Fruit fly (Drosophila melanogaster) whole organism, adult: ENCODE measurements around the gene CG32199.

Experiments used
- CG11617 ChIP-seq: fragments of 200-800 bp; sonication (Bioruptor generic); optimal IDR thresholded peaks from 2 replicates; lab custom pipeline; 2017; ENCODE audit warnings: mild to moderate bottlenecking, missing biosample characterization, missing genetic modification reagents, missing genetic modification characterization
- CG12768 ChIP-seq: fragments of 200-800 bp; sonication (Bioruptor generic); optimal IDR thresholded peaks from 2 replicates; lab custom pipeline; 2017; ENCODE audit warnings: missing biosample characterization, missing genetic modification characterization, mild to moderate bottlenecking, moderate library complexity, missing genetic modification reagents
- CG14711 ChIP-seq: fragments of 200-800 bp; sonication (Bioruptor generic); optimal IDR thresholded peaks from 2 replicates; lab custom pipeline; 2018; ENCODE audit warnings: missing biosample characterization, mild to moderate bottlenecking, missing genetic modification characterization, moderate library complexity
- CG1620 ChIP-seq: fragments of 200-800 bp; sonication (Bioruptor generic); optimal IDR thresholded peaks from 2 replicates; lab custom pipeline; 2016; ENCODE audit warnings: missing biosample characterization, missing genetic modification characterization
- CG33017 ChIP-seq: fragments of 200-800 bp; sonication (Bioruptor generic); optimal IDR thresholded peaks from 2 replicates; lab custom pipeline; 2018; ENCODE audit warnings: missing biosample characterization, mild to moderate bottlenecking, missing genetic modification characterization, moderate library complexity
- CG5204 ChIP-seq: fragments of 200-800 bp; sonication (Bioruptor generic); optimal IDR thresholded peaks from 2 replicates; lab custom pipeline; 2016; ENCODE audit warnings: missing biosample characterization, missing genetic modification characterization
- CG7045 ChIP-seq: fragments of 200-800 bp; sonication (Bioruptor generic); optimal IDR thresholded peaks from 2 replicates; lab custom pipeline; 2017; ENCODE audit warnings: missing biosample characterization, mild to moderate bottlenecking, missing genetic modification characterization
- CG7101 ChIP-seq: fragments of 200-800 bp; sonication (Bioruptor generic); optimal IDR thresholded peaks from 2 replicates; lab custom pipeline; 2018; ENCODE audit warnings: missing biosample characterization, mild to moderate bottlenecking, missing genetic modification characterization, moderate library complexity
- Clk ChIP-seq: fragments of 200-800 bp; sonication (Bioruptor generic); optimal IDR thresholded peaks from 2 replicates; lab custom pipeline; 2017; ENCODE audit warnings: missing biosample characterization, missing genetic modification characterization
- Crg-1 ChIP-seq: fragments of 200-800 bp; sonication (Bioruptor generic); optimal IDR thresholded peaks from 2 replicates; lab custom pipeline; 2016; ENCODE audit warnings: missing biosample characterization, missing genetic modification characterization
- Hr96 ChIP-seq: fragments of 200-800 bp; sonication (Bioruptor generic); optimal IDR thresholded peaks from 2 replicates; lab custom pipeline; 2016; ENCODE audit warnings: missing biosample characterization, missing genetic modification characterization
- Mnt ChIP-seq: fragments of 200-800 bp; sonication (Bioruptor generic); optimal IDR thresholded peaks from 2 replicates; lab custom pipeline; 2016; ENCODE audit warnings: missing biosample characterization, mild to moderate bottlenecking, missing genetic modification characterization
- bab1 ChIP-seq: fragments of 200-800 bp; sonication (Bioruptor generic); optimal IDR thresholded peaks from 3 replicates; lab custom pipeline; 2019; ENCODE audit warnings: missing biosample characterization, mild to moderate bottlenecking, missing genetic modification characterization, moderate library complexity
- cic ChIP-seq: fragments of 200-800 bp; sonication (Bioruptor generic); optimal IDR thresholded peaks from 2 replicates; lab custom pipeline; 2017; ENCODE audit warnings: missing biosample characterization, mild to moderate bottlenecking, missing genetic modification characterization, moderate library complexity
- cnc ChIP-seq, 2 experiments: fragments of >200 bp; optimal IDR thresholded peaks; 2 replicates each; lab custom pipeline; 2017
- kay ChIP-seq: fragments of 200-800 bp; sonication (Bioruptor generic); peaks from one replicate; lab custom pipeline; 2016; ENCODE audit warnings: missing biosample characterization, missing genetic modification characterization, borderline replicate concordance
- ovo ChIP-seq: fragments of 200-800 bp; sonication (Bioruptor generic); optimal IDR thresholded peaks from 2 replicates; lab custom pipeline; 2016; ENCODE audit warnings: missing biosample characterization, missing genetic modification characterization
- pad ChIP-seq: fragments of 200-800 bp; sonication (Bioruptor generic); optimal IDR thresholded peaks from 3 replicates; lab custom pipeline; 2017; ENCODE audit warnings: missing biosample characterization, missing genetic modification characterization, mild to moderate bottlenecking, moderate library complexity, missing genetic modification reagents
- tj ChIP-seq: fragments of 200-800 bp; sonication (Bioruptor generic); optimal IDR thresholded peaks from 3 replicates; lab custom pipeline; 2017; ENCODE audit warnings: missing biosample characterization, mild to moderate bottlenecking, missing genetic modification characterization, moderate library complexity
- toe ChIP-seq: fragments of 200-800 bp; sonication (Bioruptor generic); optimal IDR thresholded peaks from 2 replicates; lab custom pipeline; 2016; ENCODE audit warnings: missing biosample characterization, missing genetic modification characterization

The CG32199 gene

DNA sequence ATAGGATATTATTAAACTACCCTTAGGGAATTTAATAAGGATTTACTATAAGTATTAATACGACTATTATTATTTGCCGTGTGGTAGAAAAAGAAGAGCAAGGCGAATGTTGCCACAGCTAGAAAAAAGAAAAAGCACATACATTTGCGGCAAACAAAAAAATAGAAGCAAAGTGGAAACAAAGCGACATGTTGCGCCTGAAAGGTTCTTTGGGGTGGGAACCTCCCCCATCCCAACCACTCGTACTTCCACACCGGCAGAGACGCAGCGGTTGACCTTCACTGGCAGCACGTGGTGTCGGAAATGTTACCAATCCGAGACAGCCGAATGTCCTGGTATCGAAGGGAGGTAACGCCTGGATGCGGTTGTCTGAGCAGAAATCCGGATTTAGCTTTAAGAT is 25.6 kb downstream of the CG32199 start:
- TF ChIP-seq tj (GFP tag; lab: Kevin White, UChicago): no peak
- TF ChIP-seq CG14711 (tag; lab: Kevin White, UChicago): no peak
- no peak for TF ChIP-seq Mnt (GFP tag; lab: Kevin White, UChicago)
- TF ChIP-seq CG33017 (tag; lab: Kevin White, UChicago): no peak
- no peak for TF ChIP-seq ovo (GFP tag; lab: Kevin White, UChicago)
- no peak for TF ChIP-seq CG12768 (GFP tag; lab: Kevin White, UChicago)
- no peak for TF ChIP-seq CG1620 (GFP tag; lab: Kevin White, UChicago)
- no peak for TF ChIP-seq CG11617 (GFP tag; lab: Kevin White, UChicago)
- no peak for TF ChIP-seq CG7101 (tag; lab: Kevin White, UChicago)
- TF ChIP-seq cic (GFP tag; lab: Kevin White, UChicago): no peak
- TF ChIP-seq kay (GFP tag; lab: Kevin White, UChicago): no peak
- TF ChIP-seq cnc (optimal IDR thresholded peaks at IDR 0.05; lab: Kevin White, UChicago): no peak

DNA sequence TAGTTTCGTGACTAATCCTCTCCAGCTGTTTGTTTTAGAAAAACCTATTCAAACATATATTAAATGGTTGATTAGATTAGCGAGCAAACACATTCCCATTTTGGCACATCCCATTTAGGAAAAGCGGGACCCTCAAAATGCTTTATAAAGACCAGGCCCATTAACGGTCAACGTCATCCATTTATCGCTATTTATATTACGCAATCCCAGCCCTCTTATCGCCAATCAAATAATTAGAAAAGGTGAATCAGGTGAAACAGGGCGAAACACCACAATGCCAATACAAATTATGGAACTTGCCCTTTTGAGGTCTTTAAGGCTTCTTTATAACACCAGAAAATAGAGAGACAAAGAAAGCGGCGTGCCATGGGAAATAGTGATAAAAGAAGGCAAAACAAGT is 26.3 kb downstream of the CG32199 start:
- TF ChIP-seq ovo (GFP tag; lab: Kevin White, UChicago) (no peak), Clk (no peak), CG14711 (tag; lab: Kevin White, UChicago) (no peak), pad (GFP tag; lab: Kevin White, UChicago) (no peak), CG7045 (GFP tag; lab: Kevin White, UChicago) (no peak), Crg-1 (GFP tag; lab: Kevin White, UChicago) (no peak), cic (GFP tag; lab: Kevin White, UChicago) (no peak), CG33017 (tag; lab: Kevin White, UChicago) (peak; percentile 30), Mnt (GFP tag; lab: Kevin White, UChicago) (peak; percentile 9), CG11617 (GFP tag; lab: Kevin White, UChicago) (no peak), Hr96 (GFP tag; lab: Kevin White, UChicago) (no peak), toe (GFP tag; lab: Kevin White, UChicago) (no peak)

DNA sequence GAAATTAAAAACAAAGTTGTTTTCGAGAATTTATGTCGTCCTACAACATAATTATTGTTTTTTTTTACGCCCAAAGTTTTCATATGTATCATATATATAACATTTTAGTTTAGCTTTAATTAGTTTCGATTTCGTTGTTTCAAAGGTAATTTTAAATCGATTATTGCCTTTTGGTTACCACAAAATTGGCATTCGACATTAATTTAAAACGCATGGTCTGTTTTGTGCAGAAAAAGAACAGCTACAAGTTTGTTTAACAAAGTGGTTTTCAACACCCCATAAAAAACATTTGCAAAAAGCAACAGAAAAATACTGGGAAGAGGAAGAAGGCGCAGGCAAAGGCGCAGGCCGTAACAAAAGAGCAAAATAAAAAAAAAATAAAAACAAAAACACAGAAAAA is 26.8 kb downstream of the CG32199 start:
- TF ChIP-seq bab1 (GFP tag; lab: Kevin White, UChicago): no peak
- no peak for TF ChIP-seq toe (GFP tag; lab: Kevin White, UChicago)
- TF ChIP-seq Mnt (GFP tag; lab: Kevin White, UChicago): no peak
- TF ChIP-seq kay (GFP tag; lab: Kevin White, UChicago): no peak
- no peak for TF ChIP-seq CG7101 (tag; lab: Kevin White, UChicago)
- no peak for TF ChIP-seq CG11617 (GFP tag; lab: Kevin White, UChicago)
- no peak for TF ChIP-seq cnc (optimal IDR thresholded peaks at IDR 0.05; lab: Kevin White, UChicago)
- TF ChIP-seq Crg-1 (GFP tag; lab: Kevin White, UChicago): no peak
- TF ChIP-seq Hr96 (GFP tag; lab: Kevin White, UChicago): no peak
- TF ChIP-seq CG1620 (GFP tag; lab: Kevin White, UChicago): no peak
- no peak for TF ChIP-seq CG7045 (GFP tag; lab: Kevin White, UChicago)
- TF ChIP-seq CG5204 (GFP tag; lab: Kevin White, UChicago): no peak
- TF ChIP-seq cic (GFP tag; lab: Kevin White, UChicago): no peak
- TF ChIP-seq pad (GFP tag; lab: Kevin White, UChicago): no peak
- no peak for TF ChIP-seq CG12768 (GFP tag; lab: Kevin White, UChicago)

DNA sequence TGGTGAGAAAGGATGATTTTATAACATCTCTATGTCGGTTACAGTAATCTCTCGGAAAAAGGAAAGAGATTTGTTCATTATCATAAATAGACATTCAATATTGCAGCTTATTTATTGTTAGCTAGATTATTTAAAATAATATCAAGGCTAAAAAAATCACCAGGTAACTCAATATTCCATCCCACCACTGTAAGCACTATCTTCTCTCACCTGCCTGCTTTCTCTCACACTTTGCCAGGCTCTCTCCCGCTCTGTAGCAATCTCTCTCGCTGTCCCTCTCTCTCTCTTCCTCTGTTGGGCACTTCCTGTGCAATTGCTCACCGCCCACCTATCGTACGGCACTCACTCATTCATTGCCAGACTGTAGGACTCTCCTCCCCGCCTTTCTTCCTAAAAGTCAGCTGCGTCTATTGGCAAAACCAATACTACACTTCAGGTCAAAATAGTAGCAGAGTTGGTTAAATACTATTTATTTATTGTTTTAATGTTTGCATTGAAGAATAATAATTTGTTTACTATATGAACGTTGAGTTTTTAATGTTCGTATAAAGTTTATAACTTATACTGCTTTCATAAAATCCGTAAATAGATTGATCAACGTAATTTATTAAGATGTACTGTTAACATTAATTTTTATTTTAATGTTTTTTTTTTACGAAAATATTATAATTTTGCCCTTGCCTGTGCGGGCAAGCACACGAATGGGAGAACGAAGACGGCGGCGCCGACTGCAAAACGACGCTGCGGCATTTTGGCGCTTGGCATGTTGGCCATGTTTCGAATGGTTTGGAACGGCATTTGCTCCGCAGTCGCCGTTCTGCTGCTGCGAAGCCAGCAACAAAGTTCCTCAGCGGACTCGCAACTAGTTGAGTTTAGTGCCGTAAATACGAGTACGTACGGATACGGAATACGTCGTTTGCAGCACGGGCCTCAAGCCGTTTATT is 29.2 kb downstream of the CG32199 start:
- TF ChIP-seq cnc (optimal IDR thresholded peaks at IDR 0.05; lab: Kevin White, UChicago): no peak
- TF ChIP-seq Hr96 (GFP tag; lab: Kevin White, UChicago): peak; percentile 96
- peak; percentile 87 for TF ChIP-seq Crg-1 (GFP tag; lab: Kevin White, UChicago)
- TF ChIP-seq pad (GFP tag; lab: Kevin White, UChicago): peak; percentile 83
- peak; percentile 96 for TF ChIP-seq CG11617 (GFP tag; lab: Kevin White, UChicago)
- TF ChIP-seq CG12768 (GFP tag; lab: Kevin White, UChicago): peak; percentile 95
- TF ChIP-seq toe (GFP tag; lab: Kevin White, UChicago): peak; percentile 96
- TF ChIP-seq Mnt (GFP tag; lab: Kevin White, UChicago): peak; percentile 78
- TF ChIP-seq CG7045 (GFP tag; lab: Kevin White, UChicago): peak; percentile 96
- peak; percentile 98 for TF ChIP-seq kay (GFP tag; lab: Kevin White, UChicago)
- TF ChIP-seq CG1620 (GFP tag; lab: Kevin White, UChicago): peak; percentile 79
- peak; percentile 87 for TF ChIP-seq bab1 (GFP tag; lab: Kevin White, UChicago)
- peak; percentile 94 for TF ChIP-seq cic (GFP tag; lab: Kevin White, UChicago)
- TF ChIP-seq CG7101 (tag; lab: Kevin White, UChicago): peak; percentile 95
- peak; percentile 69 for TF ChIP-seq tj (GFP tag; lab: Kevin White, UChicago)
- TF ChIP-seq ovo (GFP tag; lab: Kevin White, UChicago): peak; percentile 66
- TF ChIP-seq CG14711 (tag; lab: Kevin White, UChicago): peak; percentile 90
- peak; percentile 97 for TF ChIP-seq CG5204 (GFP tag; lab: Kevin White, UChicago)
- peak; percentile 96 for TF ChIP-seq Clk
- TF ChIP-seq CG33017 (tag; lab: Kevin White, UChicago): peak; percentile 96

DNA sequence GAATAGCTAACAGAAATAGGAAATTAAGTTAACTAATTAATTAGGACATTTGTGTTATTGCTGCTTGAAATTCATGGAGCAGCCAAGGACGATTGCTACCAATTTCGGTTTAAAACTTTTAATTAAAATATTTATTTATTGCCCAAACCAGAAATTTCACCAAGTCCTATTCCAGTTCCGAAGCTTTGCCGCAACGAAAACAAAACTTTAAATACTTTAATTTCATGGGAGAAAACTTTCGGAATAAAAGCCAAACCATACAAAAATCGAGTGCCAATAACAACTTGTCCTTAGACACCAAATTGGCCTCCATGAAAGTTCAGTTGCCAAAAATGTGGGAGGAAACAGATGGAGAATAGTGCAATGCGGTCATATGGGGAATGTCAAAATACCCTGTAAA is 31.5 kb downstream of the CG32199 start:
- TF ChIP-seq CG11617 (GFP tag; lab: Kevin White, UChicago) (no peak), kay (GFP tag; lab: Kevin White, UChicago) (peak; percentile 76)
